Worm (Caenorhabditis elegans) whole organism, mixed stage, embryonic: Measurements from ENCODE around the gene slc-9B.2.

Source experiments
- M03D4.4 ChIP-seq: sonication (generic microtip); optimal IDR thresholded peaks from 2 replicates; lab custom pipeline; 2017; ENCODE audit warnings: mild to moderate bottlenecking, missing genetic modification characterization, missing compliant biosample characterization
- bed-3 ChIP-seq: fragments of 200-800 bp; sonication (Bioruptor generic); optimal IDR thresholded peaks from 3 replicates; lab custom pipeline; 2018; ENCODE audit warnings: mild to moderate bottlenecking, missing genetic modification characterization, moderate library complexity, missing compliant biosample characterization
- blmp-1 ChIP-seq: fragments of 150-350 bp; optimal IDR thresholded peaks from 2 replicates; lab custom pipeline; 2014; ENCODE audit warnings: missing biosample characterization, missing genetic modification characterization
- ceh-39 ChIP-seq: fragments of 150-350 bp; optimal IDR thresholded peaks from 2 replicates; lab custom pipeline; 2014; ENCODE audit warnings: missing biosample characterization, missing genetic modification characterization
- ceh-43 ChIP-seq: fragments of 200-800 bp; sonication (Bioruptor generic); optimal IDR thresholded peaks from 2 replicates; lab custom pipeline; 2018; ENCODE audit warnings: mild to moderate bottlenecking, missing genetic modification characterization, moderate library complexity, missing compliant biosample characterization
- cnd-1 ChIP-seq: fragments of 200-800 bp; sonication (Bioruptor generic); optimal IDR thresholded peaks from 2 replicates; lab custom pipeline; 2018; ENCODE audit warnings: mild to moderate bottlenecking, missing genetic modification characterization, missing compliant biosample characterization
- drap-1 ChIP-seq: fragments of 200-800 bp; sonication (Bioruptor generic); optimal IDR thresholded peaks from 3 replicates; lab custom pipeline; 2018; ENCODE audit warnings: mild to moderate bottlenecking, missing genetic modification characterization, missing compliant biosample characterization
- elt-1 ChIP-seq: sonication (generic microtip); optimal IDR thresholded peaks from 2 replicates; lab custom pipeline; 2017; ENCODE audit warnings: missing genetic modification characterization, mild to moderate bottlenecking, missing compliant biosample characterization, antibody characterized with exemption, moderate library complexity, borderline replicate concordance; ENCODE audit not compliant: insufficient read depth
- elt-3 ChIP-seq: fragments of 150-350 bp; optimal IDR thresholded peaks from 2 replicates; lab custom pipeline; 2014; ENCODE audit warnings: missing biosample characterization, missing genetic modification characterization
- flh-1 ChIP-seq: fragments of 200-800 bp; sonication (Bioruptor generic); optimal IDR thresholded peaks from 2 replicates; lab custom pipeline; 2018; ENCODE audit warnings: mild to moderate bottlenecking, missing genetic modification characterization, moderate library complexity, missing compliant biosample characterization
- hlh-1 ChIP-seq: fragments of 150-350 bp; optimal IDR thresholded peaks from 2 replicates; lab custom pipeline; 2014; ENCODE audit warnings: missing biosample characterization, missing genetic modification reagents, missing genetic modification characterization
- lin-13 ChIP-seq: fragments of 150-350 bp; optimal IDR thresholded peaks from 2 replicates; lab custom pipeline; 2014; ENCODE audit warnings: missing biosample characterization, missing genetic modification characterization
- lin-32 ChIP-seq: fragments of 200-800 bp; sonication (Bioruptor generic); optimal IDR thresholded peaks from 2 replicates; lab custom pipeline; 2018; ENCODE audit warnings: mild to moderate bottlenecking, missing genetic modification characterization, missing compliant biosample characterization
- lsy-2 ChIP-seq: fragments of 150-350 bp; optimal IDR thresholded peaks from 2 replicates; lab custom pipeline; 2014; ENCODE audit warnings: missing biosample characterization, missing genetic modification characterization
- mab-5 ChIP-seq: fragments of 150-350 bp; optimal IDR thresholded peaks from 2 replicates; lab custom pipeline; 2014; ENCODE audit warnings: missing biosample characterization, missing genetic modification characterization
- mep-1 ChIP-seq: fragments of 150-350 bp; optimal IDR thresholded peaks from 2 replicates; lab custom pipeline; 2017; ENCODE audit warnings: missing biosample characterization, missing genetic modification reagents, missing genetic modification characterization, inconsistent platforms
- nhr-12 ChIP-seq: fragments of 150-350 bp; optimal IDR thresholded peaks from 2 replicates; lab custom pipeline; 2014; ENCODE audit warnings: missing biosample characterization, missing genetic modification characterization
- nhr-2 ChIP-seq: fragments of 150-350 bp; optimal IDR thresholded peaks from 2 replicates; lab custom pipeline; 2014; ENCODE audit warnings: missing biosample characterization, missing genetic modification characterization
- nhr-237 ChIP-seq: fragments of 150-350 bp; optimal IDR thresholded peaks from 2 replicates; lab custom pipeline; 2014; ENCODE audit warnings: missing biosample characterization, missing genetic modification characterization
- nhr-28 ChIP-seq: fragments of 150-350 bp; optimal IDR thresholded peaks from 2 replicates; lab custom pipeline; 2014; ENCODE audit warnings: missing biosample characterization, missing genetic modification characterization
- nhr-76 ChIP-seq: sonication (generic microtip); optimal IDR thresholded peaks from 2 replicates; lab custom pipeline; 2017; ENCODE audit warnings: missing biosample characterization, missing genetic modification characterization
- pha-4 ChIP-seq: fragments of 150-350 bp; optimal IDR thresholded peaks from 2 replicates; lab custom pipeline; 2018; ENCODE audit warnings: missing biosample characterization, missing genetic modification reagents, missing genetic modification characterization
- sem-2 ChIP-seq: fragments of 200-800 bp; sonication (Bioruptor generic); optimal IDR thresholded peaks from 2 replicates; lab custom pipeline; 2018; ENCODE audit warnings: mild to moderate bottlenecking, missing genetic modification characterization, missing compliant biosample characterization
- sptf-1 ChIP-seq: sonication (generic microtip); optimal IDR thresholded peaks from 2 replicates; lab custom pipeline; 2017; ENCODE audit warnings: mild to moderate bottlenecking, missing genetic modification characterization, moderate library complexity, missing compliant biosample characterization
- tbx-8 ChIP-seq: fragments of 200-800 bp; sonication (Bioruptor generic); optimal IDR thresholded peaks from 2 replicates; lab custom pipeline; 2018; ENCODE audit warnings: mild to moderate bottlenecking, missing genetic modification characterization, moderate library complexity, missing compliant biosample characterization
- unc-120 ChIP-seq: sonication (generic microtip); optimal IDR thresholded peaks from 2 replicates; lab custom pipeline; 2017; ENCODE audit warnings: missing genetic modification characterization, missing compliant biosample characterization; ENCODE audit not compliant: poor library complexity, severe bottlenecking
- unc-62 ChIP-seq: fragments of 150-350 bp; optimal IDR thresholded peaks from 2 replicates; lab custom pipeline; 2014; ENCODE audit warnings: missing biosample characterization, missing genetic modification reagents, missing genetic modification characterization
- zip-8 ChIP-seq: fragments of 150-350 bp; optimal IDR thresholded peaks from 2 replicates; lab custom pipeline; 2014; ENCODE audit warnings: missing biosample characterization, missing genetic modification characterization
- ztf-11 ChIP-seq: fragments of 150-350 bp; optimal IDR thresholded peaks from 2 replicates; lab custom pipeline; 2014; ENCODE audit warnings: missing biosample characterization, missing genetic modification characterization

Gene slc-9B.2

ce11 chrV:16342258-16342618 lies 3.4 kb downstream of the slc-9B.2 start, which contains the start of gene nhr-193:
Gene nhr-193, plus strand, starts transcription at chrV:16342308.
- TF ChIP-seq tbx-8 (GFP tag; lab: Kevin White, UChicago) (no peak), cnd-1 (tag; lab: Kevin White, UChicago) (no peak), nhr-76 (tag; lab: Kevin White, UChicago) (no peak), ceh-39 (no peak), lin-13 (tag; lab: Kevin White, UChicago) (no peak), M03D4.4 (tag; lab: Kevin White, UChicago) (no peak), pha-4 (tag; lab: Kevin White, UChicago) (no peak), ztf-11 (tag; lab: Kevin White, UChicago) (no peak), elt-3 (tag; lab: Kevin White, UChicago) (no peak), bed-3 (no peak)

ce11 chrV:16346406-16347108 lies 7.7 kb downstream of the slc-9B.2 start, which contains the start of the genes W08G11.5 and W08G11.1:
Gene W08G11.5, minus strand, starts transcription at chrV:16346506.
Gene W08G11.1, plus strand, starts transcription at chrV:16347058.
- TF ChIP-seq nhr-28 (tag; lab: Kevin White, UChicago) (no peak), unc-120 (no peak), sptf-1 (tag; lab: Kevin White, UChicago) (no peak), elt-1 (tag; lab: Kevin White, UChicago) (no peak), ceh-43 (GFP tag; lab: Kevin White, UChicago) (no peak), unc-62 (GFP tag; lab: Kevin White, UChicago) (no peak), mab-5 (tag; lab: Kevin White, UChicago) (no peak), nhr-237 (no peak), blmp-1 (tag; lab: Kevin White, UChicago) (no peak)
- TF ChIP-seq, all 35 proteins: peak for 0

- no peak for TF ChIP-seq blmp-1 (tag; lab: Kevin White, UChicago)
- TF ChIP-seq mab-5 (tag; lab: Kevin White, UChicago): no peak
- TF ChIP-seq unc-120: no peak
- no peak for TF ChIP-seq nhr-237
- no peak for TF ChIP-seq lsy-2 (tag; lab: Kevin White, UChicago)
- TF ChIP-seq nhr-12: no peak
- TF ChIP-seq flh-1: no peak
- TF ChIP-seq nhr-28 (tag; lab: Kevin White, UChicago): no peak
- TF ChIP-seq nhr-2 (tag; lab: Kevin White, UChicago): no peak
- TF ChIP-seq unc-62 (GFP tag; lab: Kevin White, UChicago): no peak
- TF ChIP-seq lin-13 (tag; lab: Kevin White, UChicago): no peak
- TF ChIP-seq hlh-1: no peak
- no peak for TF ChIP-seq ceh-43 (GFP tag; lab: Kevin White, UChicago)
- TF ChIP-seq tbx-8 (GFP tag; lab: Kevin White, UChicago): no peak
Measured at ce11 chrV:16350061-16350460, 11.2 kb downstream of the slc-9B.2 start.

- TF ChIP-seq flh-1 (no peak), sptf-1 (tag; lab: Kevin White, UChicago) (no peak), drap-1 (GFP tag; lab: Kevin White, UChicago) (peak; percentile 33), elt-3 (tag; lab: Kevin White, UChicago) (no peak), mep-1 (peak; percentile 0), nhr-237 (no peak), sem-2 (GFP tag; lab: Kevin White, UChicago) (no peak), lin-32 (GFP tag; lab: Kevin White, UChicago) (no peak), ceh-43 (GFP tag; lab: Kevin White, UChicago) (no peak), zip-8 (no peak), unc-120 (peak; percentile 77), ceh-39 (no peak)
- TF ChIP-seq, all 35 proteins: peak for 3
Measured at ce11 chrV:16350775-16351378, 12.0 kb downstream of the slc-9B.2 start.

ce11 chrV:16351757-16352156 lies 12.9 kb downstream of the slc-9B.2 start:
- TF ChIP-seq sem-2 (GFP tag; lab: Kevin White, UChicago) (no peak), mep-1 (no peak), unc-120 (no peak)
